Fruit fly (Drosophila melanogaster) ovary, adult (tissue): Measurements from ENCODE around the gene eas.

Source experiments
- CG17801 ChIP-seq: fragments of 200-800 bp; optimal IDR thresholded peaks from 2 replicates; lab custom pipeline; 2019; ENCODE audit warnings: missing biosample characterization, mild to moderate bottlenecking, missing genetic modification characterization, moderate library complexity; ENCODE audit not compliant: partially characterized antibody

The eas gene

dm6 chrX:16320197-16320921 is 42.2 kb downstream of the eas start, which contains the start of gene Cyp1:
Gene Cyp1, minus strand, starts transcription at chrX:16320370.
- peak; percentile 31 for TF ChIP-seq CG17801 (GFP tag; lab: Kevin White, UChicago)

- TF ChIP-seq CG17801 (GFP tag; lab: Kevin White, UChicago): no peak
Measured at dm6 chrX:16321037-16321436, 42.9 kb downstream of the eas start.

dm6 chrX:16323063-16323462 is 44.9 kb downstream of the eas start, which contains the start of the genes CG9917 and CG32579:
Gene CG9917, minus strand, starts transcription at chrX:16323231.
Gene CG32579, plus strand, starts transcription at chrX:16323286.
- TF ChIP-seq CG17801 (GFP tag; lab: Kevin White, UChicago): peak; percentile 27

dm6 chrX:16323536-16323935 is 45.4 kb downstream of the eas start:
- TF ChIP-seq CG17801 (GFP tag; lab: Kevin White, UChicago): no peak

- TF ChIP-seq CG17801 (GFP tag; lab: Kevin White, UChicago): no peak
Measured at dm6 chrX:16325472-16325871, 47.3 kb downstream of the eas start, which contains the start of gene CalpC. Gene CalpC, plus strand, starts transcription at chrX:16325763.

dm6 chrX:16330659-16331058 is 52.5 kb downstream of the eas start, which contains the start of gene CG9919:
Gene CG9919, minus strand, starts transcription at chrX:16330759.
- TF ChIP-seq CG17801 (GFP tag; lab: Kevin White, UChicago): no peak

dm6 chrX:16331562-16332233 is 53.6 kb downstream of the eas start:
- TF ChIP-seq CG17801 (GFP tag; lab: Kevin White, UChicago): no peak

- TF ChIP-seq CG17801 (GFP tag; lab: Kevin White, UChicago): peak; percentile 93
Measured at dm6 chrX:16332615-16333288, 54.6 kb downstream of the eas start.

- peak; percentile 55 for TF ChIP-seq CG17801 (GFP tag; lab: Kevin White, UChicago)
Measured at dm6 chrX:16333434-16334141, 55.5 kb downstream of the eas start, which contains the start of the genes CG9921 and Dsp1. Gene CG9921, minus strand, starts transcription at chrX:16333600. Gene Dsp1, plus strand, starts transcription at chrX:16333612.

- TF ChIP-seq CG17801 (GFP tag; lab: Kevin White, UChicago): no peak
Measured at dm6 chrX:16334251-16334860, 56.2 kb downstream of the eas start.
